Worm (Caenorhabditis elegans): ENCODE data around the gene Y48A6C.4.

The Y48A6C.4 gene

ce11 chrIII:11169680-11170079 is 50.1 kb downstream of the Y48A6C.4 start:
- TF ChIP-seq unc-62 (GFP tag; optimal IDR thresholded peaks at IDR 0.05), result no peak

- no peak for TF ChIP-seq unc-62 (GFP tag; optimal IDR thresholded peaks at IDR 0.05)
Observed at ce11 chrIII:11170509-11170908, 50.9 kb downstream of the Y48A6C.4 start.

ce11 chrIII:11172232-11172713 is 52.7 kb downstream of the Y48A6C.4 start:
- no peak for TF ChIP-seq unc-62 (GFP tag; optimal IDR thresholded peaks at IDR 0.05)

ce11 chrIII:11175642-11176217 is 56.1 kb downstream of the Y48A6C.4 start:
- no peak for TF ChIP-seq unc-62 (GFP tag; optimal IDR thresholded peaks at IDR 0.05)
